Fruit fly (Drosophila melanogaster) whole organism, embryonic: ENCODE results near the gene CG15390.

Experiments used
- Adf1 ChIP-seq: fragments of 200-800 bp; sonication (Bioruptor generic); IDR thresholded peaks from 2 replicates; pipeline ENCODE4 v1.3.6; 2022; ENCODE audit warnings: missing biosample characterization, missing genetic modification characterization
- B-H2 ChIP-seq: fragments of 200-800 bp; sonication (Bioruptor generic); optimal IDR thresholded peaks from 2 replicates; lab custom pipeline; 2018; ENCODE audit warnings: missing biosample characterization, mild to moderate bottlenecking, missing genetic modification characterization
- CG10462 ChIP-seq: fragments of 200-800 bp; sonication (Bioruptor generic); optimal IDR thresholded peaks from 2 replicates; lab custom pipeline; 2016; ENCODE audit warnings: missing biosample characterization, missing genetic modification characterization
- CG10565 ChIP-seq: fragments of 200-800 bp; sonication (Bioruptor generic); optimal IDR thresholded peaks from 3 replicates; lab custom pipeline; 2016; ENCODE audit warnings: missing biosample characterization, mild to moderate bottlenecking, missing genetic modification characterization
- CG11723 ChIP-seq: fragments of 200-800 bp; sonication (Bioruptor generic); optimal IDR thresholded peaks from 2 replicates; lab custom pipeline; 2017; ENCODE audit warnings: missing biosample characterization, mild to moderate bottlenecking, missing genetic modification characterization
- CG13287 ChIP-seq: fragments of 200-800 bp; sonication (Bioruptor generic); IDR thresholded peaks from 2 replicates; pipeline ENCODE4 v1.3.6; 2022; ENCODE audit warnings: missing biosample characterization, missing genetic modification characterization; ENCODE audit not compliant: partially characterized antibody
- CG1529 ChIP-seq: fragments of 200-800 bp; sonication (Bioruptor generic); optimal IDR thresholded peaks from 3 replicates; lab custom pipeline; 2018; ENCODE audit warnings: missing biosample characterization, missing genetic modification characterization
- CG1603 ChIP-seq: fragments of 200-800 bp; sonication (Bioruptor generic); optimal IDR thresholded peaks from 2 replicates; lab custom pipeline; 2019; ENCODE audit warnings: missing biosample characterization, mild to moderate bottlenecking, missing genetic modification characterization, moderate library complexity
- CG17568 ChIP-seq: fragments of 200-800 bp; sonication (Bioruptor generic); optimal IDR thresholded peaks from 2 replicates; lab custom pipeline; 2018; ENCODE audit warnings: missing biosample characterization, mild to moderate bottlenecking, missing genetic modification characterization, moderate library complexity
- CG17829 ChIP-seq: fragments of 200-800 bp; optimal IDR thresholded peaks from 2 replicates; lab custom pipeline; 2019; ENCODE audit warnings: missing biosample characterization, mild to moderate bottlenecking, missing genetic modification characterization, moderate library complexity
- CG1832 ChIP-seq: fragments of 200-800 bp; sonication (Bioruptor generic); optimal IDR thresholded peaks from 2 replicates; lab custom pipeline; 2017; ENCODE audit warnings: missing biosample characterization, mild to moderate bottlenecking, missing genetic modification characterization, inconsistent platforms
- CG18599 ChIP-seq: fragments of 200-800 bp; sonication (Bioruptor generic); optimal IDR thresholded peaks from 3 replicates; lab custom pipeline; 2017; ENCODE audit warnings: missing biosample characterization, missing genetic modification characterization, mild to moderate bottlenecking, moderate library complexity, missing genetic modification reagents
- CG2199 ChIP-seq: fragments of 200-800 bp; sonication (Bioruptor generic); IDR thresholded peaks from 3 replicates; pipeline ENCODE4 v1.3.6; 2022; ENCODE audit warnings: missing biosample characterization, missing genetic modification characterization
- CG6254 ChIP-seq: fragments of 200-800 bp; sonication (Bioruptor generic); optimal IDR thresholded peaks from 3 replicates; lab custom pipeline; 2017; ENCODE audit warnings: mild to moderate bottlenecking, missing biosample characterization, missing genetic modification reagents, missing genetic modification characterization
- CG6689 ChIP-seq: fragments of 200-800 bp; sonication (Bioruptor generic); IDR thresholded peaks from 2 replicates; pipeline ENCODE4 v1.3.6; 2022; ENCODE audit warnings: missing biosample characterization, missing genetic modification characterization
- CG6854 ChIP-seq: fragments of 200-800 bp; sonication (Bioruptor generic); optimal IDR thresholded peaks from 3 replicates; lab custom pipeline; 2017; ENCODE audit warnings: missing biosample characterization, mild to moderate bottlenecking, missing genetic modification characterization
- CG8388 ChIP-seq: fragments of 200-800 bp; sonication (Bioruptor generic); optimal IDR thresholded peaks from 2 replicates; lab custom pipeline; 2019; ENCODE audit warnings: missing biosample characterization, mild to moderate bottlenecking, missing genetic modification characterization, moderate library complexity
- CG9817 ChIP-seq: fragments of 200-800 bp; sonication (Bioruptor generic); optimal IDR thresholded peaks from 2 replicates; lab custom pipeline; 2018; ENCODE audit warnings: missing biosample characterization, mild to moderate bottlenecking, missing genetic modification characterization, moderate library complexity
- Chrac-16 ChIP-seq: fragments of 200-800 bp; sonication (Bioruptor generic); optimal IDR thresholded peaks from 3 replicates; lab custom pipeline; 2016; ENCODE audit warnings: missing biosample characterization, missing genetic modification characterization
- CoRest ChIP-seq: fragments of 200-800 bp; sonication (Bioruptor generic); optimal IDR thresholded peaks from 3 replicates; lab custom pipeline; 2018; ENCODE audit warnings: missing biosample characterization, mild to moderate bottlenecking, missing genetic modification characterization, moderate library complexity
- Doc2 ChIP-seq: fragments of 200-800 bp; sonication (Bioruptor generic); IDR thresholded peaks from 2 replicates; pipeline ENCODE4 v1.3.6; 2022; ENCODE audit warnings: missing biosample characterization, missing genetic modification characterization
- Drgx ChIP-seq: fragments of 200-800 bp; sonication (Bioruptor generic); IDR thresholded peaks from 2 replicates; pipeline ENCODE4 v1.3.6; 2022; ENCODE audit warnings: missing biosample characterization, missing genetic modification characterization
- ERR ChIP-seq: fragments of 200-800 bp; sonication (Bioruptor generic); optimal IDR thresholded peaks from 2 replicates; lab custom pipeline; 2016; ENCODE audit warnings: missing biosample characterization, missing genetic modification characterization
- GATAe ChIP-seq: fragments of 200-800 bp; sonication (Bioruptor generic); conservative IDR thresholded peaks from 2 replicates; pipeline ENCODE4 v1.3.6; 2022; ENCODE audit warnings: missing biosample characterization, missing genetic modification characterization
- Gsc ChIP-seq: fragments of 200-800 bp; sonication (Bioruptor generic); IDR thresholded peaks from 2 replicates; pipeline ENCODE4 v1.3.6; 2022; ENCODE audit warnings: missing biosample characterization, missing genetic modification characterization
- HHEX ChIP-seq: fragments of 200-800 bp; sonication (Bioruptor generic); optimal IDR thresholded peaks from 3 replicates; lab custom pipeline; 2017; ENCODE audit warnings: missing biosample characterization, mild to moderate bottlenecking, missing genetic modification characterization, missing genetic modification reagents
- Lhr ChIP-seq: fragments of 200-800 bp; sonication (Bioruptor generic); optimal IDR thresholded peaks from 3 replicates; lab custom pipeline; 2017; ENCODE audit warnings: mild to moderate bottlenecking, missing biosample characterization, missing genetic modification reagents, missing genetic modification characterization
- PHDP ChIP-seq: fragments of 200-800 bp; sonication (Bioruptor generic); optimal IDR thresholded peaks from 3 replicates; lab custom pipeline; 2018; ENCODE audit warnings: missing biosample characterization, mild to moderate bottlenecking, missing genetic modification characterization, moderate library complexity
- Ptx1 ChIP-seq: fragments of 200-800 bp; sonication (Bioruptor generic); IDR thresholded peaks from 2 replicates; pipeline ENCODE4 v1.3.6; 2022; ENCODE audit warnings: missing biosample characterization, missing genetic modification characterization
- Sry-β ChIP-seq: fragments of 200-800 bp; sonication (Bioruptor generic); optimal IDR thresholded peaks from 2 replicates; lab custom pipeline; 2018; ENCODE audit warnings: missing biosample characterization, mild to moderate bottlenecking, missing genetic modification characterization, moderate library complexity
- Xbp1 ChIP-seq: fragments of 200-800 bp; sonication (Bioruptor generic); optimal IDR thresholded peaks from 3 replicates; lab custom pipeline; 2016; ENCODE audit warnings: missing biosample characterization, mild to moderate bottlenecking, missing genetic modification characterization
- btn ChIP-seq: fragments of 200-800 bp; sonication (Bioruptor generic); optimal IDR thresholded peaks from 2 replicates; lab custom pipeline; 2016; ENCODE audit warnings: missing biosample characterization, missing genetic modification characterization
- dati ChIP-seq: fragments of 200-800 bp; sonication (Bioruptor generic); IDR thresholded peaks from 2 replicates; pipeline ENCODE4 v1.3.6; 2022; ENCODE audit warnings: missing biosample characterization, missing genetic modification characterization
- ewg ChIP-seq: fragments of 200-800 bp; sonication (Bioruptor generic); optimal IDR thresholded peaks from 3 replicates; lab custom pipeline; 2017; ENCODE audit warnings: mild to moderate bottlenecking, missing biosample characterization, missing genetic modification reagents, missing genetic modification characterization
- fd102C ChIP-seq: fragments of 200-800 bp; sonication (Bioruptor generic); optimal IDR thresholded peaks from 2 replicates; lab custom pipeline; 2018; ENCODE audit warnings: missing biosample characterization, mild to moderate bottlenecking, missing genetic modification characterization, moderate library complexity
- gro ChIP-seq: fragments of 200-800 bp; sonication (Bioruptor generic); optimal IDR thresholded peaks from 2 replicates; lab custom pipeline; 2016; ENCODE audit warnings: missing biosample characterization, missing genetic modification characterization
- jigr1 ChIP-seq: fragments of 200-800 bp; sonication (Bioruptor generic); IDR thresholded peaks from 3 replicates; pipeline ENCODE4 v1.3.6; 2022; ENCODE audit warnings: missing biosample characterization, missing genetic modification characterization
- knrl ChIP-seq: fragments of 200-800 bp; sonication (Bioruptor generic); IDR thresholded peaks from 3 replicates; pipeline ENCODE4 v1.3.6; 2022; ENCODE audit warnings: missing biosample characterization, missing genetic modification characterization; ENCODE audit not compliant: partially characterized antibody
- org-1 ChIP-seq: fragments of 200-800 bp; sonication (Bioruptor generic); optimal IDR thresholded peaks from 2 replicates; lab custom pipeline; 2017; ENCODE audit warnings: missing biosample characterization, missing genetic modification characterization
- pho ChIP-seq: fragments of 200-800 bp; sonication (Bioruptor generic); optimal IDR thresholded peaks from 2 replicates; lab custom pipeline; 2016; ENCODE audit warnings: missing biosample characterization, missing genetic modification characterization
- pum ChIP-seq: fragments of 200-800 bp; sonication (Bioruptor generic); optimal IDR thresholded peaks from 2 replicates; lab custom pipeline; 2016; ENCODE audit warnings: missing biosample characterization, missing genetic modification characterization
- ro ChIP-seq: fragments of 200-800 bp; sonication (Bioruptor generic); IDR thresholded peaks from 2 replicates; pipeline ENCODE4 v1.3.6; 2022; ENCODE audit warnings: missing biosample characterization, missing genetic modification characterization
- sc ChIP-seq, 3 experiments: fragments of >200 bp in 2 of 3; fragments of 200-800 bp in 1 of 3; sonication (Bioruptor generic) in 1 of 3; optimal IDR thresholded peaks; 2 replicates in 2 of 3; 3 replicates in 1 of 3; lab custom pipeline; 2017; ENCODE audit warnings: mild to moderate bottlenecking in 1 of 3, missing biosample characterization in 1 of 3, missing genetic modification characterization in 1 of 3, missing genetic modification reagents in 1 of 3
- schlank ChIP-seq: fragments of 200-800 bp; sonication (Bioruptor generic); optimal IDR thresholded peaks from 2 replicates; lab custom pipeline; 2018; ENCODE audit warnings: missing biosample characterization, mild to moderate bottlenecking, missing genetic modification characterization
- sob ChIP-seq: fragments of 200-800 bp; sonication (Bioruptor generic); IDR thresholded peaks from 2 replicates; pipeline ENCODE4 v1.3.6; 2022; ENCODE audit warnings: missing biosample characterization, missing genetic modification characterization
- tup ChIP-seq: fragments of 200-800 bp; sonication (Bioruptor generic); optimal IDR thresholded peaks from 2 replicates; lab custom pipeline; 2016; ENCODE audit warnings: missing biosample characterization, mild to moderate bottlenecking, missing genetic modification characterization, moderate library complexity
- zen2 ChIP-seq: fragments of 200-800 bp; sonication (Bioruptor generic); IDR thresholded peaks from 3 replicates; pipeline ENCODE4 v1.3.6; 2022; ENCODE audit warnings: missing biosample characterization, missing genetic modification characterization; ENCODE audit not compliant: partially characterized antibody
- zfh2 ChIP-seq: fragments of 200-800 bp; sonication (Bioruptor generic); optimal IDR thresholded peaks from 2 replicates; lab custom pipeline; 2016; ENCODE audit warnings: missing biosample characterization, missing genetic modification characterization

Gene CG15390

dm6 chr2L:2375655-2376417 lies 1.3 kb downstream of the CG15390 start, which contains the start of gene Atxn7 (continued):
- TF ChIP-seq CG10462 (GFP tag; lab: Kevin White, UChicago) (peak; percentile 57), Chrac-16 (GFP tag; lab: Kevin White, UChicago) (no peak), dati (GFP tag; lab: Robert Waterston, UW) (no peak), CG6689 (no peak), sob (GFP tag; lab: Robert Waterston, UW) (peak; percentile 72), CoRest (tag; lab: Kevin White, UChicago) (peak; percentile 67), knrl (GFP tag; lab: Robert Waterston, UW) (peak; percentile 86), CG2199 (GFP tag; lab: Robert Waterston, UW) (no peak), CG13287 (peak; percentile 89), gro (GFP tag; lab: Kevin White, UChicago) (peak; percentile 78), pho (peak; percentile 57), schlank (tag; lab: Kevin White, UChicago) (peak; percentile 65), CG6254 (GFP tag; lab: Kevin White, UChicago) (peak; percentile 50), Sry-β (peak; percentile 28), org-1 (GFP tag; lab: Kevin White, UChicago) (peak; percentile 8), Lhr (GFP tag; lab: Kevin White, UChicago) (peak; percentile 69), Drgx (GFP tag; lab: Robert Waterston, UW) (0 out of 2 replicates have a peak, but pooled peaks have one; percentile 17), GATAe (no peak), CG1832 (GFP tag; lab: Kevin White, UChicago) (peak; percentile 90), btn (no peak), CG1603 (tag; lab: Kevin White, UChicago) (peak; percentile 92), ro (GFP tag; lab: Robert Waterston, UW) (no peak), tup (GFP tag; lab: Kevin White, UChicago) (no peak), CG6854 (GFP tag; lab: Kevin White, UChicago) (peak; percentile 16), HHEX (peak; percentile 38), CG10565 (GFP tag; lab: Kevin White, UChicago) (no peak), fd102C (GFP tag; lab: Kevin White, UChicago) (peak; percentile 28), Doc2 (GFP tag; lab: Robert Waterston, UW) (no peak), zen2 (GFP tag; lab: Robert Waterston, UW) (peak; percentile 97), jigr1 (no peak), ewg (peak; percentile 97), ERR (peak; percentile 16), Xbp1 (GFP tag; lab: Kevin White, UChicago) (peak; percentile 45), CG18599 (GFP tag; lab: Kevin White, UChicago) (peak; percentile 51), sc (optimal IDR thresholded peaks at IDR 0.05; lab: Kevin White, UChicago) (no peak), sc (GFP tag; optimal IDR thresholded peaks at IDR 0.05; lab: Kevin White, UChicago) (peak; percentile 75), B-H2 (GFP tag; lab: Kevin White, UChicago) (peak; percentile 72), Ptx1 (GFP tag; lab: Robert Waterston, UW) (peak; percentile 62), Adf1 (peak; percentile 58), PHDP (tag; lab: Kevin White, UChicago) (peak; percentile 79), CG11723 (GFP tag; lab: Kevin White, UChicago) (peak; percentile 44), CG1529 (GFP tag; lab: Kevin White, UChicago) (peak; percentile 65), CG17568 (GFP tag; lab: Kevin White, UChicago) (no peak), CG17829 (tag; lab: Kevin White, UChicago) (peak; percentile 49), zfh2 (GFP tag; lab: Kevin White, UChicago) (peak; percentile 26), Gsc (GFP tag; lab: Robert Waterston, UW) (no peak), pum (GFP tag; lab: Kevin White, UChicago) (no peak), CG8388 (peak; percentile 53), CG9817 (peak; percentile 65)
